Worm (Caenorhabditis elegans): ENCODE measurements around the gene srh-55.

srh-55 gene

ce11 chrV:15190903-15191302 is 37.5 kb downstream of the srh-55 start, which contains the start of gene Y75B12B.11:
Gene Y75B12B.11 (plus strand): TSS chrV:15191296.
- TF ChIP-seq ceh-45 (GFP tag; IDR thresholded peaks at IDR 0.05) (peak; percentile 81), ceh-34 (tag; optimal IDR thresholded peaks at IDR 0.05) (peak; percentile 88), eyg-1 (tag; optimal IDR thresholded peaks at IDR 0.05) (peak; percentile 87), pax-1 (tag; optimal IDR thresholded peaks at IDR 0.05) (no peak), ceh-6 (GFP tag; optimal IDR thresholded peaks at IDR 0.05) (peak; percentile 87), Y22D7AL.16 (tag; optimal IDR thresholded peaks at IDR 0.05) (peak; percentile 77), ama-1 (optimal IDR thresholded peaks at IDR 0.05) (no peak), sox-4 (tag; optimal IDR thresholded peaks at IDR 0.05) (peak; percentile 87), fkh-10 (GFP tag; optimal IDR thresholded peaks at IDR 0.05) (no peak), ceh-19 (GFP tag; optimal IDR thresholded peaks at IDR 0.05) (peak; percentile 93), elt-2 (tag; optimal IDR thresholded peaks at IDR 0.05) (peak; percentile 93), zip-5 (tag; optimal IDR thresholded peaks at IDR 0.05) (peak; percentile 50), pros-1 (tag; optimal IDR thresholded peaks at IDR 0.05) (peak; percentile 47), rnt-1 (tag; optimal IDR thresholded peaks at IDR 0.05) (peak; percentile 76), tbx-2 (tag; optimal IDR thresholded peaks at IDR 0.05) (peak; percentile 86), dmd-4 (tag; optimal IDR thresholded peaks at IDR 0.05; ENCODE audit: borderline replicate concordance) (peak; percentile 86), pqm-1 (tag; optimal IDR thresholded peaks at IDR 0.05) (peak; percentile 84), nfya-1 (tag; optimal IDR thresholded peaks at IDR 0.05) (peak; percentile 70), pha-2 (tag; optimal IDR thresholded peaks at IDR 0.05) (peak; percentile 90), hlh-15 (tag; optimal IDR thresholded peaks at IDR 0.05) (peak; percentile 80), K09A11.1 (tag; optimal IDR thresholded peaks at IDR 0.05; ENCODE audit: insufficient read depth) (peak; percentile 77), ceh-18 (tag; optimal IDR thresholded peaks at IDR 0.05) (peak; percentile 78), hlh-13 (GFP tag; optimal IDR thresholded peaks at IDR 0.05) (peak; percentile 75), C08G9.2 (tag; optimal IDR thresholded peaks at IDR 0.05) (peak; percentile 82), nhr-232 (tag; optimal IDR thresholded peaks at IDR 0.05) (peak; percentile 84), ceh-14 (tag; optimal IDR thresholded peaks at IDR 0.05) (peak; percentile 93), ahr-1 (tag; optimal IDR thresholded peaks at IDR 0.05) (peak; percentile 71), pha-4 (tag; optimal IDR thresholded peaks at IDR 0.05) (no peak), madf-2 (tag; optimal IDR thresholded peaks at IDR 0.05) (peak; percentile 85), ttx-3 (tag; optimal IDR thresholded peaks at IDR 0.05) (peak; percentile 87), ceh-24 (tag; optimal IDR thresholded peaks at IDR 0.05) (peak; percentile 84), T23F11.4 (GFP tag; optimal IDR thresholded peaks at IDR 0.05) (peak; percentile 89), fkh-6 (tag; optimal IDR thresholded peaks at IDR 0.05) (peak; percentile 86), ceh-31 (tag; optimal IDR thresholded peaks at IDR 0.05) (peak; percentile 75), C38D4.7 (GFP tag; optimal IDR thresholded peaks at IDR 0.05) (peak; percentile 86), ceh-48 (tag; optimal IDR thresholded peaks at IDR 0.05) (peak; percentile 74), unc-42 (tag; optimal IDR thresholded peaks at IDR 0.05) (no peak), ref-2 (tag; optimal IDR thresholded peaks at IDR 0.05) (peak; percentile 87), che-1 (tag; optimal IDR thresholded peaks at IDR 0.05) (peak; percentile 90), pat-9 (tag; optimal IDR thresholded peaks at IDR 0.05) (peak; percentile 88), ztf-16 (tag; optimal IDR thresholded peaks at IDR 0.05) (peak; percentile 84), gmeb-2 (tag; optimal IDR thresholded peaks at IDR 0.05) (peak; percentile 80), unc-86 (tag; optimal IDR thresholded peaks at IDR 0.05) (peak; percentile 79), nhr-11 (tag; optimal IDR thresholded peaks at IDR 0.05) (no peak), ceh-22 (tag; optimal IDR thresholded peaks at IDR 0.05) (no peak), unc-55 (GFP tag; optimal IDR thresholded peaks at IDR 0.05) (peak; percentile 8), lin-11 (tag; optimal IDR thresholded peaks at IDR 0.05) (peak; percentile 81), lim-6 (tag; optimal IDR thresholded peaks at IDR 0.05) (peak; percentile 46), mec-3 (tag; optimal IDR thresholded peaks at IDR 0.05; ENCODE audit: borderline replicate concordance) (peak; percentile 26), pag-3 (tag; optimal IDR thresholded peaks at IDR 0.05; ENCODE audit: borderline replicate concordance) (no peak), odd-2 (tag; optimal IDR thresholded peaks at IDR 0.05) (no peak), ceh-2 (tag; optimal IDR thresholded peaks at IDR 0.05) (peak; percentile 88), hlh-6 (tag; optimal IDR thresholded peaks at IDR 0.05) (peak; percentile 92), hlh-8 (tag; optimal IDR thresholded peaks at IDR 0.05) (peak; percentile 84)
